Worm (Caenorhabditis elegans): ENCODE results near the gene F36H5.8.

ce11 chrII:1722394-1722793, 28.1 kb downstream of the F36H5.8 start, which contains the start of the genes fbxb-5 and btb-8:
- TF ChIP-seq W03F9.2 (tag; optimal IDR thresholded peaks at IDR 0.05) (no peak), dao-5 (tag; optimal IDR thresholded peaks at IDR 0.05) (no peak)

Measured in whole organism, L4/young adult.